Worm (Caenorhabditis elegans) whole organism, L2 larva: Measurements from ENCODE around the gene rig-4.

Source experiments
- C34F6.9 ChIP-seq: fragments of 150-350 bp; optimal IDR thresholded peaks from 2 replicates; lab custom pipeline; 2014; ENCODE audit warnings: missing biosample characterization, missing genetic modification characterization
- F13H6.1 ChIP-seq: sonication (generic microtip); optimal IDR thresholded peaks from 2 replicates; lab custom pipeline; 2016; ENCODE audit warnings: missing genetic modification characterization, missing compliant biosample characterization
- R02D3.7 ChIP-seq: fragments of 150-350 bp; optimal IDR thresholded peaks from 2 replicates; lab custom pipeline; 2014; ENCODE audit warnings: missing biosample characterization, missing genetic modification characterization
- ZK546.5 ChIP-seq: sonication (generic microtip); optimal IDR thresholded peaks from 2 replicates; lab custom pipeline; 2017; ENCODE audit warnings: missing biosample characterization, missing genetic modification characterization
- aly-2 ChIP-seq: fragments of 150-350 bp; optimal IDR thresholded peaks from 2 replicates; lab custom pipeline; 2014; ENCODE audit warnings: missing biosample characterization, missing genetic modification characterization
- ama-1 ChIP-seq: fragments of 150-350 bp; optimal IDR thresholded peaks from 2 replicates; lab custom pipeline; 2018; ENCODE audit warnings: inconsistent platforms
- blmp-1 ChIP-seq: sonication (generic microtip); optimal IDR thresholded peaks from 2 replicates; lab custom pipeline; 2017; ENCODE audit warnings: missing genetic modification characterization, mild to moderate bottlenecking, missing compliant biosample characterization, antibody characterized with exemption, moderate library complexity; ENCODE audit not compliant: insufficient read depth
- ceh-16 ChIP-seq: fragments of 150-350 bp; optimal IDR thresholded peaks from 2 replicates; lab custom pipeline; 2014; ENCODE audit warnings: missing biosample characterization, missing genetic modification characterization
- ceh-82 ChIP-seq: fragments of 150-350 bp; optimal IDR thresholded peaks from 2 replicates; lab custom pipeline; 2014; ENCODE audit warnings: missing biosample characterization, missing genetic modification characterization
- egl-27 ChIP-seq: sonication (generic microtip); optimal IDR thresholded peaks from 3 replicates; lab custom pipeline; 2017; ENCODE audit warnings: missing biosample characterization, missing genetic modification reagents, missing genetic modification characterization
- fos-1 ChIP-seq: fragments of 150-350 bp; optimal IDR thresholded peaks from 2 replicates; lab custom pipeline; 2014; ENCODE audit warnings: missing biosample characterization, missing genetic modification characterization
- gmeb-1 ChIP-seq: fragments of 150-350 bp; optimal IDR thresholded peaks from 2 replicates; lab custom pipeline; 2014; ENCODE audit warnings: missing biosample characterization, missing genetic modification characterization
- lin-13 ChIP-seq: fragments of 150-350 bp; optimal IDR thresholded peaks from 2 replicates; lab custom pipeline; 2014; ENCODE audit warnings: missing biosample characterization, missing genetic modification reagents, missing genetic modification characterization
- mbf-1 ChIP-seq: sonication (generic microtip); optimal IDR thresholded peaks from 2 replicates; lab custom pipeline; 2017; ENCODE audit warnings: missing biosample characterization, missing genetic modification characterization
- mdl-1 ChIP-seq, 2 experiments: fragments of 150-350 bp in 1 of 2; sonication (generic microtip) in 1 of 2; optimal IDR thresholded peaks; 2 replicates each; lab custom pipeline; 2017; ENCODE audit warnings: missing biosample characterization in 2 of 2, missing genetic modification characterization in 2 of 2
- nhr-10 ChIP-seq: sonication (generic microtip); optimal IDR thresholded peaks from 2 replicates; lab custom pipeline; 2017; ENCODE audit warnings: missing biosample characterization, missing genetic modification characterization
- nhr-11 ChIP-seq: fragments of 150-350 bp; optimal IDR thresholded peaks from 2 replicates; lab custom pipeline; 2014; ENCODE audit warnings: missing biosample characterization, missing genetic modification characterization
- nhr-12 ChIP-seq: fragments of 150-350 bp; optimal IDR thresholded peaks from 2 replicates; lab custom pipeline; 2014; ENCODE audit warnings: missing biosample characterization, missing genetic modification characterization
- nhr-129 ChIP-seq: fragments of 150-350 bp; optimal IDR thresholded peaks from 2 replicates; lab custom pipeline; 2014; ENCODE audit warnings: missing biosample characterization, missing genetic modification characterization
- nhr-21 ChIP-seq: fragments of 150-350 bp; optimal IDR thresholded peaks from 2 replicates; lab custom pipeline; 2014; ENCODE audit warnings: missing biosample characterization, missing genetic modification characterization
- nhr-23 ChIP-seq: fragments of 150-350 bp; optimal IDR thresholded peaks from 2 replicates; lab custom pipeline; 2014; ENCODE audit warnings: missing biosample characterization, missing genetic modification reagents, missing genetic modification characterization
- nhr-237 ChIP-seq: fragments of 150-350 bp; optimal IDR thresholded peaks from 2 replicates; lab custom pipeline; 2014; ENCODE audit warnings: missing biosample characterization, missing genetic modification characterization
- nhr-25 ChIP-seq: fragments of 150-350 bp; sonication (generic microtip); optimal IDR thresholded peaks from 3 replicates; lab custom pipeline; 2014; ENCODE audit warnings: missing biosample characterization, missing genetic modification characterization
- nhr-77 ChIP-seq: fragments of 150-350 bp; optimal IDR thresholded peaks from 2 replicates; lab custom pipeline; 2014; ENCODE audit warnings: missing biosample characterization, missing genetic modification characterization
- peb-1 ChIP-seq: fragments of 150-350 bp; optimal IDR thresholded peaks from 2 replicates; lab custom pipeline; 2014; ENCODE audit warnings: missing biosample characterization, missing genetic modification characterization
- sem-4 ChIP-seq: fragments of 150-350 bp; optimal IDR thresholded peaks from 2 replicates; lab custom pipeline; 2014; ENCODE audit warnings: missing biosample characterization, missing genetic modification reagents, missing genetic modification characterization
- sma-3 ChIP-seq: sonication (generic microtip); optimal IDR thresholded peaks from 2 replicates; lab custom pipeline; 2016; ENCODE audit warnings: missing genetic modification reagents, missing genetic modification characterization, missing compliant biosample characterization
- sma-9 ChIP-seq, 2 experiments: fragments of 150-350 bp in 1 of 2; sonication (generic microtip) in 1 of 2; optimal IDR thresholded peaks; 2 replicates each; lab custom pipeline; 2014 to 2016; ENCODE audit warnings: missing genetic modification characterization in 2 of 2, mild to moderate bottlenecking in 1 of 2, missing biosample characterization in 1 of 2, missing compliant biosample characterization in 1 of 2, missing genetic modification reagents in 1 of 2, moderate library complexity in 1 of 2
- snpc-4 ChIP-seq: fragments of 150-350 bp; optimal IDR thresholded peaks from 2 replicates; lab custom pipeline; 2014; ENCODE audit warnings: missing biosample characterization, missing genetic modification characterization
- unc-39 ChIP-seq: fragments of 150-350 bp; optimal IDR thresholded peaks from 2 replicates; lab custom pipeline; 2014; ENCODE audit warnings: missing biosample characterization, missing genetic modification characterization
- unc-62 ChIP-seq: fragments of 150-350 bp; optimal IDR thresholded peaks from 2 replicates; lab custom pipeline; 2014; ENCODE audit warnings: missing biosample characterization, missing genetic modification reagents, missing genetic modification characterization
- zag-1 ChIP-seq: fragments of 150-350 bp; optimal IDR thresholded peaks from 2 replicates; lab custom pipeline; 2014; ENCODE audit warnings: missing biosample characterization, missing genetic modification characterization
- ztf-1 ChIP-seq: fragments of 200-800 bp; sonication (Bioruptor generic); conservative IDR thresholded peaks from 2 replicates; pipeline ENCODE4 v1.3.6; 2022; ENCODE audit warnings: missing genetic modification characterization, missing compliant biosample characterization
- ztf-11 ChIP-seq: sonication (generic microtip); optimal IDR thresholded peaks from 2 replicates; lab custom pipeline; 2017; ENCODE audit warnings: missing biosample characterization, missing genetic modification characterization
- ztf-4 ChIP-seq: fragments of 150-350 bp; optimal IDR thresholded peaks from 2 replicates; lab custom pipeline; 2014; ENCODE audit warnings: missing biosample characterization, missing genetic modification characterization

rig-4 gene

DNA sequence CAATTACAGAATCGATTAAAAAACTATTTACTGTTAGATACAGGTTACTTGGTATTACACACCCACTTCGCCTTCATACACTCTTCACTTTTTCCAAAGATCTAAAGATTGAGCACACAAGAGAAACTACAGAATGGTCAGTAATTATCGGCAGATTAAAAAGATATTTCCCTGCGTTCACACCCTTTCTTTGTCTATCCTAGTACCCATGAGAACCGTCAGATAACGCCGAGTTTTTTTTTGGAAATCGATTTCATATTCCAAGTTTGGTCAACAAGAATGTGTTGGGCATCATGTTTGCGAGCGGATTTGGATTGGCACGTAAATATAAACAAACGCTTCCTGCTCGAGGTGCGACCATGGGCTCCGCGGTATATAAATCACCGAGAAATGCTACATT lies 9.9 kb upstream of the rig-4 start, which contains the start of gene C26B2.8:
C26B2.8 (plus strand) TSS at position 301 of the 400 bp plus-strand sequence.
- TF ChIP-seq lin-13 (GFP tag; lab: Kevin White, UChicago) (no peak), nhr-237 (tag; lab: Kevin White, UChicago) (no peak), zag-1 (tag; lab: Kevin White, UChicago) (no peak), unc-39 (tag; lab: Kevin White, UChicago) (no peak), mbf-1 (no peak), nhr-77 (tag; lab: Kevin White, UChicago) (no peak), ztf-11 (tag; lab: Kevin White, UChicago) (no peak), ceh-16 (tag; lab: Kevin White, UChicago) (no peak), egl-27 (tag; lab: Kevin White, UChicago) (no peak), ztf-4 (tag; lab: Kevin White, UChicago) (no peak), ceh-82 (tag; lab: Kevin White, UChicago) (no peak), sem-4 (tag; lab: Kevin White, UChicago) (no peak), blmp-1 (tag; lab: Kevin White, UChicago) (no peak)

- TF ChIP-seq sma-9 (GFP tag; optimal IDR thresholded peaks at IDR 0.05; lab: Kevin White, UChicago) (no peak), sma-9 (tag; optimal IDR thresholded peaks at IDR 0.05; lab: Kevin White, UChicago) (no peak), egl-27 (tag; lab: Kevin White, UChicago) (no peak), ztf-4 (tag; lab: Kevin White, UChicago) (no peak), nhr-21 (tag; lab: Kevin White, UChicago) (no peak), snpc-4 (no peak), R02D3.7 (tag; lab: Kevin White, UChicago) (no peak), mdl-1 (tag; optimal IDR thresholded peaks at IDR 0.05; lab: Kevin White, UChicago) (no peak), ztf-11 (tag; lab: Kevin White, UChicago) (no peak), nhr-77 (tag; lab: Kevin White, UChicago) (no peak), F13H6.1 (tag; lab: Kevin White, UChicago) (no peak)
Observed at ce11 chrIV:8012330-8012729, 8.4 kb upstream of the rig-4 start, which contains the start of gene Y42H9B.3. TSS of gene Y42H9B.3 (minus strand) at chrIV:8012430.

ce11 chrIV:8010521-8010920 lies 6.6 kb upstream of the rig-4 start:
- TF ChIP-seq C34F6.9 (tag; lab: Kevin White, UChicago) (no peak), ztf-1 (no peak), R02D3.7 (tag; lab: Kevin White, UChicago) (no peak), nhr-129 (no peak), nhr-12 (tag; lab: Kevin White, UChicago) (no peak), ZK546.5 (tag; lab: Kevin White, UChicago) (no peak), peb-1 (tag; lab: Kevin White, UChicago) (no peak), sma-9 (GFP tag; optimal IDR thresholded peaks at IDR 0.05; lab: Kevin White, UChicago) (no peak), sma-9 (tag; optimal IDR thresholded peaks at IDR 0.05; lab: Kevin White, UChicago) (no peak), nhr-237 (tag; lab: Kevin White, UChicago) (no peak)

- TF ChIP-seq sma-3 (GFP tag; lab: Kevin White, UChicago): peak; percentile 18
- peak; percentile 89 for TF ChIP-seq blmp-1 (tag; lab: Kevin White, UChicago)
- peak; percentile 41 for TF ChIP-seq nhr-25 (tag; lab: Kevin White, UChicago)
- no peak for TF ChIP-seq ztf-11 (tag; lab: Kevin White, UChicago)
- peak; percentile 9 for TF ChIP-seq ceh-16 (tag; lab: Kevin White, UChicago)
- TF ChIP-seq fos-1 (tag; lab: Kevin White, UChicago): peak; percentile 14
- TF ChIP-seq unc-62 (GFP tag; lab: Kevin White, UChicago): no peak
- TF ChIP-seq unc-39 (tag; lab: Kevin White, UChicago): no peak
- TF ChIP-seq nhr-11 (tag; lab: Kevin White, UChicago): no peak
- peak; percentile 21 for TF ChIP-seq sma-9 (GFP tag; optimal IDR thresholded peaks at IDR 0.05; lab: Kevin White, UChicago)
- no peak for TF ChIP-seq sma-9 (tag; optimal IDR thresholded peaks at IDR 0.05; lab: Kevin White, UChicago)
- TF ChIP-seq nhr-10 (tag; lab: Kevin White, UChicago): no peak
- no peak for TF ChIP-seq nhr-23 (tag; lab: Kevin White, UChicago)
- TF ChIP-seq gmeb-1 (tag; lab: Kevin White, UChicago): no peak
Observed at ce11 chrIV:8009374-8009773, 5.5 kb upstream of the rig-4 start.

DNA sequence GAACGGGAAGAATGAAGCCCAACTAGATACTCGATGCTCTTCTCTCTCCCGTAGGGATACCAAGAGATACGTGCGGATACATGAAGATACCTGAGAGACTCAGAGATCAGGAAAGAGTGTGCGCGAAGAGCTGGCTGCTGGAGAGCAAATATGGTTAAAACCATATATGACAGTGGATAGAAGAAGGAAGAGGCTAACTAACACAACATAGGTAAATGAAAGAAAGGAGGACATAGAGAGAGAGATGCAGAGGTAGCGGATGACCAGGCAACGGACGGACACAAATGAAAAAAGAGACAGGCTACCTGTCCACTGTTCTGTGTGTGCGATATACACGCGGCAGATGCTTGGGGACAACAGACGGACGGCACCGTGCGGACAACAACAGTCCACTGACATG lies 4.2 kb upstream of the rig-4 start:
- TF ChIP-seq nhr-10 (tag; lab: Kevin White, UChicago) (no peak), ama-1 (lab: Kevin White, UChicago) (no peak), nhr-77 (tag; lab: Kevin White, UChicago) (no peak), aly-2 (no peak), unc-39 (tag; lab: Kevin White, UChicago) (no peak), egl-27 (tag; lab: Kevin White, UChicago) (no peak)
